Fruit fly (Drosophila melanogaster) whole organism, pupa: Measurements from ENCODE around the gene eIF4E5.

Experiments
- CG10348 ChIP-seq: fragments of 200-800 bp; sonication (Bioruptor generic); IDR thresholded peaks from 2 replicates; pipeline ENCODE4 v1.3.6; 2022; ENCODE audit warnings: missing biosample characterization, missing genetic modification characterization
- CG12605 ChIP-seq: fragments of 200-800 bp; sonication (Bioruptor generic); IDR thresholded peaks from 2 replicates; pipeline ENCODE4 v1.3.6; 2022; ENCODE audit warnings: missing biosample characterization, missing genetic modification characterization
- CG13204 ChIP-seq: fragments of 200-800 bp; sonication (Bioruptor generic); optimal IDR thresholded peaks from 2 replicates; lab custom pipeline; 2018; ENCODE audit warnings: missing biosample characterization, mild to moderate bottlenecking, missing genetic modification characterization, moderate library complexity
- CG14655 ChIP-seq: fragments of 200-800 bp; sonication (Bioruptor generic); optimal IDR thresholded peaks from 3 replicates; lab custom pipeline; 2017; ENCODE audit warnings: mild to moderate bottlenecking, missing biosample characterization, missing genetic modification reagents, missing genetic modification characterization
- CG15710 ChIP-seq: fragments of 200-800 bp; sonication (Bioruptor generic); optimal IDR thresholded peaks from 2 replicates; lab custom pipeline; 2018; ENCODE audit warnings: missing biosample characterization, mild to moderate bottlenecking, missing genetic modification characterization, moderate library complexity
- CG17806 ChIP-seq: fragments of 200-800 bp; sonication (Bioruptor generic); optimal IDR thresholded peaks from 2 replicates; lab custom pipeline; 2018; ENCODE audit warnings: missing biosample characterization, mild to moderate bottlenecking, missing genetic modification characterization, moderate library complexity
- CG32121 ChIP-seq: fragments of 200-800 bp; sonication (Bioruptor generic); IDR thresholded peaks from 2 replicates; pipeline ENCODE4 v1.3.6; 2022; ENCODE audit warnings: missing biosample characterization, missing genetic modification characterization
- CG34367 ChIP-seq: fragments of 200-800 bp; sonication (Bioruptor generic); optimal IDR thresholded peaks from 2 replicates; lab custom pipeline; 2018; ENCODE audit warnings: missing biosample characterization, mild to moderate bottlenecking, missing genetic modification characterization
- CG4496 ChIP-seq: fragments of 200-800 bp; sonication (Bioruptor generic); IDR thresholded peaks from 3 replicates; pipeline ENCODE4 v1.3.6; 2022; ENCODE audit warnings: missing biosample characterization, missing genetic modification characterization
- CG8159 ChIP-seq: fragments of 200-800 bp; sonication (Bioruptor generic); optimal IDR thresholded peaks from 3 replicates; lab custom pipeline; 2018; ENCODE audit warnings: missing biosample characterization, mild to moderate bottlenecking, missing genetic modification characterization, moderate library complexity
- CG8301 ChIP-seq: fragments of 200-800 bp; sonication (Bioruptor generic); optimal IDR thresholded peaks from 2 replicates; lab custom pipeline; 2018; ENCODE audit warnings: missing biosample characterization, mild to moderate bottlenecking, missing genetic modification characterization
- CG9948 ChIP-seq: fragments of 200-800 bp; sonication (Bioruptor generic); optimal IDR thresholded peaks from 2 replicates; lab custom pipeline; 2018; ENCODE audit warnings: missing biosample characterization, mild to moderate bottlenecking, missing genetic modification characterization, moderate library complexity
- D1 ChIP-seq: fragments of 200-800 bp; sonication (Bioruptor generic); optimal IDR thresholded peaks from 2 replicates; lab custom pipeline; 2018; ENCODE audit warnings: missing biosample characterization, mild to moderate bottlenecking, missing genetic modification characterization, moderate library complexity
- EcR ChIP-seq: fragments of 200-800 bp; sonication (Bioruptor generic); optimal IDR thresholded peaks from 3 replicates; lab custom pipeline; 2019; ENCODE audit warnings: missing biosample characterization, missing genetic modification characterization, mild to moderate bottlenecking, moderate library complexity, missing genetic modification reagents
- Ets98B ChIP-seq: fragments of 200-800 bp; sonication (Bioruptor generic); IDR thresholded peaks from 2 replicates; pipeline ENCODE4 v1.3.6; 2022; ENCODE audit warnings: missing biosample characterization, missing genetic modification characterization
- Pif1A ChIP-seq: fragments of 200-800 bp; sonication (Bioruptor generic); optimal IDR thresholded peaks from 3 replicates; lab custom pipeline; 2016; ENCODE audit warnings: missing biosample characterization, missing genetic modification characterization
- Pif1B ChIP-seq: fragments of 200-800 bp; sonication (Bioruptor generic); optimal IDR thresholded peaks from 3 replicates; lab custom pipeline; 2016; ENCODE audit warnings: missing biosample characterization, missing genetic modification characterization
- Snoo ChIP-seq: fragments of 200-800 bp; sonication (Bioruptor generic); optimal IDR thresholded peaks from 3 replicates; lab custom pipeline; 2017; ENCODE audit warnings: missing biosample characterization, mild to moderate bottlenecking, missing genetic modification characterization, inconsistent platforms
- fd96Ca ChIP-seq: fragments of 200-800 bp; sonication (Bioruptor generic); IDR thresholded peaks from 3 replicates; pipeline ENCODE4 v1.3.6; 2022; ENCODE audit warnings: missing biosample characterization, missing genetic modification characterization
- gl ChIP-seq: fragments of 200-800 bp; sonication (Bioruptor generic); optimal IDR thresholded peaks from 2 replicates; lab custom pipeline; 2018; ENCODE audit warnings: missing biosample characterization, mild to moderate bottlenecking, missing genetic modification characterization
- rn ChIP-seq: fragments of 200-800 bp; sonication (Bioruptor generic); IDR thresholded peaks from 2 replicates; pipeline ENCODE4 v1.3.6; 2022; ENCODE audit warnings: missing biosample characterization, missing genetic modification characterization

The eIF4E5 gene

DNA sequence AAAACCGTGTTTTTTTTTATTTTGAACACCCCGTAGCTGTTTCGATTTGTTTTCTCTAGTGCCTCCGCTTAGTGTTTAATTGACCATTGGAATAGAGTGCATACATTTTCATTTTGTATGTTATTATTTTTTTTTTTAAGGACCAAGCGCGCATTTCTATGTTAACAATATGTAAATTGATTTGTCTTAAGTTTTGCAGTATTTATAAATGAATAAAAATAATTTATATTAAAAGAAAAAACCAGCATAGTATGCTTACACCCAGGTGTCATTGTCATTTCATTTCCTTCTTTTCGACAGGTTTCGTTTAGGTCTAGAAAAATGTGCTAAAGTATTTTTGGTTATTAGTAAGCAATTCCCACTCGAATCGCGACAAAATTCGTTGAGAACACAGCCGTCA, at the start of gene eIF4E5:
TSS of gene eIF4E5 (plus strand) at position 301 of the 400 bp plus-strand sequence.
- TF ChIP-seq CG17806 (tag; lab: Kevin White, UChicago) (no peak), Snoo (tag; lab: Kevin White, UChicago) (no peak), CG15710 (tag; lab: Kevin White, UChicago) (no peak), Ets98B (no peak), fd96Ca (GFP tag; lab: Robert Waterston, UW) (no peak)
- TF ChIP-seq, all 21 proteins: peak for 0

DNA sequence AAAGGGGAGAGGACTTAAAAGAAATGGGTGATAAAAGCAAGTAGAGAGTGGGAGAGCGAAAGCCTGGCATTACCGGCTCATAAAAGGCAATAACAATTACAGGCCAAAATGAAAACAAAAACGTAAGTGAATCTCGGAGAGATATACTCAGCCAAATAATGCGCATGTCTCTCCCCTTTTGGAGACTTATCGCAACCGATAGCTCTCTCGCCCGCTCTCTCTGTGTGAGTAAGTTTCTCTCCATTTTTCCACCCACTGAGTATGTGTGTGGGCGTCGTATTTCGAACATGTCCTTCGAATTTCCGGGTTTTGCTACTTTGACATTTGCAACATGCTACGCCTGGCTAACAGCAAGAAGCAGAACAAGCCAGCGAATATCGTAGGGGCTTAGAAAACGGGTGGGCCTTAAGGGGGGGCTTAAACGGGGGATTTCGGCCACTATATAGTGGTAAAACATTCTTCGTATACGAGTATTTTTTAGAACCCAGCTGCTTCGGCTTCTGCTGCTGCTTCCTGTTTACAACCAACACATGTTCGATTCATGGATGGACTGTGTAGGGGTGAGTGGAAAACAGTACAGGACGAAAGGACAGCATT, 46.9 kb upstream of the eIF4E5 start:
- TF ChIP-seq Pif1A (GFP tag; lab: Kevin White, UChicago) (no peak), CG13204 (GFP tag; lab: Kevin White, UChicago) (no peak), Ets98B (no peak), CG17806 (tag; lab: Kevin White, UChicago) (no peak), CG14655 (GFP tag; lab: Kevin White, UChicago) (no peak), CG12605 (GFP tag; lab: Robert Waterston, UW) (0 out of 2 replicates have a peak, but pooled peaks have one; percentile 12), CG9948 (no peak)

DNA sequence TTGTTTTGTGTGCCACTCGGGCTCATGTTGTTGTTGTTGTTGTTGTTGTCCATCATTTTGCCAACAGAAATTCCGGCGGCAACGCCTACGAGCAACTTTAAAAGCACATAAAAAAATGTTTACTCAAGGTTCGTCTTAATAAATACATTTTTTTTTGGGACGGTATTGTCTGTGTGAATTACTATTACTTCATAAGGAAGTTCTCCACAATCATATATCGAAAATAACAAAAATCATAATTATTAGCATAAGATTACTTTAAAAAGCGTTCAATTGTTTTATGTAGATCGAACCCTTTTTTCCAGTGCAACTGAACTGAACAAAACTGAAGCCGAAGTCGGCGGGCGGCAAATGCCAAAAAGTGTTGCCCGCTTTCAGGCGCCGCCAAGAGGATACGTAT, 46.1 kb upstream of the eIF4E5 start:
- TF ChIP-seq CG32121 (GFP tag; lab: Robert Waterston, UW) (no peak), fd96Ca (GFP tag; lab: Robert Waterston, UW) (no peak), Pif1B (GFP tag; lab: Kevin White, UChicago) (no peak), CG13204 (GFP tag; lab: Kevin White, UChicago) (no peak), rn (GFP tag; lab: Robert Waterston, UW) (no peak), CG8301 (tag; lab: Kevin White, UChicago) (no peak), D1 (tag; lab: Kevin White, UChicago) (no peak), CG12605 (GFP tag; lab: Robert Waterston, UW) (no peak), Snoo (tag; lab: Kevin White, UChicago) (no peak)

DNA sequence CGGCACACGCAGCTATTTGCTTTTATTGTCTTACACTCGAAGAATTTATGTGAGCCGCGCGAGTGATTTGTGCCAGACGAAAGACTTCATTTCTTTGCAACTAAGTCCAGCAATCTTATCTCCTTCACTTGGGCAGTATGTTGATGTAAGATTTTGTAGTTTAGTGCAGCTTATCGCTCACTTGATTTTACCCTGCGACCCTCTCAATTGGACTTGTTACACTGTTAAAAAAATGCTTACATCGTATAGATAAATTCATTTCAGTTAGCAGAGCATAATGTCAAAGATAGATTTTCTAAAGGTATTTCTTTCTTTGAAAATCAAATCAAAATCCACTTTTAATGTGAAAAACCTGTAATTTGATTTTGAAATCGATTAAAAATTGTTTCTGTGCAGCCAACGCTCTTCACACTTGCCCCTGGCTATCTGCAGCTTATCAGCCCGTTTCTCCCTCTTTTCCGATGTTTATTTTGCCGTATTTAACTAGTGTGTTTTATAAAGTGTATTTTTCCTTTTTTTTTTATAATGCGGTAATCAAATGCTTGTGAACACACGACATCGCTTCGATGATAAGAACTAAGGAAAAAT, 43.8 kb upstream of the eIF4E5 start:
- TF ChIP-seq Pif1A (GFP tag; lab: Kevin White, UChicago) (peak; percentile 67), Pif1B (GFP tag; lab: Kevin White, UChicago) (peak; percentile 34), CG17806 (tag; lab: Kevin White, UChicago) (peak; percentile 66), D1 (tag; lab: Kevin White, UChicago) (no peak), fd96Ca (GFP tag; lab: Robert Waterston, UW) (peak; percentile 78), CG10348 (GFP tag; lab: Robert Waterston, UW) (peak; percentile 50; the same call in 1 of the 2 replicates), rn (GFP tag; lab: Robert Waterston, UW) (peak; percentile 54), CG12605 (GFP tag; lab: Robert Waterston, UW) (peak; percentile 69; the same call in 1 of the 2 replicates), CG15710 (tag; lab: Kevin White, UChicago) (peak; percentile 55), CG32121 (GFP tag; lab: Robert Waterston, UW) (peak; percentile 86), gl (tag; lab: Kevin White, UChicago) (no peak), CG14655 (GFP tag; lab: Kevin White, UChicago) (peak; percentile 88), CG9948 (peak; percentile 69), CG13204 (GFP tag; lab: Kevin White, UChicago) (no peak), EcR (GFP tag; lab: Kevin White, UChicago) (no peak), Snoo (tag; lab: Kevin White, UChicago) (no peak), CG8159 (tag; lab: Kevin White, UChicago) (peak; percentile 73), CG4496 (peak; percentile 85), CG8301 (tag; lab: Kevin White, UChicago) (peak; percentile 87), CG34367 (tag; lab: Kevin White, UChicago) (peak; percentile 27), Ets98B (peak; percentile 80)
- TF ChIP-seq, all 21 proteins: peak for 16

DNA sequence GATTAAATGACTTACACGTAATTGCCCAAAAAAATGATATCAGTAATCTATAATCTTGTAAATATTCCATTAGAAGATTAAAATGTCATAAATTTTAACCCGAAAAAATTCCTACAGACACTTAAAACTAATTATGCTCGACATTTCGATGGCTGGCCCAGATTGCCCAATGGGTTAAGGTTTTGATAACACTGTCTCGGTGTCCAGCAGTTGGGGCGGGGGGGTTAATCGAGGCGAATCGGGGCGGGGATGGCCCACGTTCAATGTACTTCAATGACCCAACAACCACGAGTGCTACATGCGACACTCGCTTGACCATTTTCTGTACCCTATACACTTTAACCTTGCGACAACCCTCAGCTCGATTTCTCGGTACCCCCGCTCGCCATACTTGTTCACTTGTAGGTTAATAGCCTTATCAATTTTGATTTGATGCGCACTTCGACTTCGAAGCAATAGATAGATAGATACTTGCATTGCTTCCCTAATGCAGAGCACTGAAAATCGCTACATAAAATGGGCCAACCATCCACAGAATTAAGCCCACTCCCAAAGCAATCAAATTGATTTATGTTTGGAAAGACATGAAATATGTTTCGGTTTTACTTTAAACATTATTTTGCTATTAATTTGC, 42.3 kb upstream of the eIF4E5 start:
- no peak for TF ChIP-seq CG17806 (tag; lab: Kevin White, UChicago)

DNA sequence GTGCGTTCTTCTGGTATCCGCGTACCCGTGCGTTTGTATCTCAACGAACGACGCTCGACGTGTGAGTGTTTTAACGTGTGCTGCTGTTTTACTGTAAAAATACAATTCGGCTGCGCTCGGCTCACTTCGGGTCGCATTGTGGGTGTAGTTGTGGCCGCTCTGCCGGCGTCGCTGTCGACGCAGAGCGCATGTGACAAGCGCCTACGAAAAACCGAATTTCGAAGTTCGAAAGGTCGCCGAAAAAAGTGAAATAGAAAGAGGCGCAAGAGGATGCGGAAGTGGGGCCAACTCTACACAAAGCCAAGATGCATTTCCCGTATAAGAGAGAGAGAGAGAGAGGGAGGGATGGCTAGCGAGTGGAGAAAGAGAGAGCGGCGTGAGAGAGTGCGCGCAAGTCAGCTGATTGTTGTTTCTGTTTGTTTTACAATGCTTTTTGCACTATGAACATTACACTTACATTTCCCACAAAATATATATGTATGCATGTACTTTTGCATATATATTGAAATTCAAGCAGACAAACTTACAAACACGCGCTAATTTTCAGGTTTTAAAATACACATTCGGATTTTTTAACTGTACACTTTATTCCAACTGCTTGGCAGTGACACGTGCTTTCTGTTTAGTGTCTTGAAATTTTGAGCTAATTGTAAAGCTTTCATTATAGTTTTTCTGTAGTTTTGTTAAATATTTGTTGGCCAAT, 39.8 kb upstream of the eIF4E5 start:
- peak; percentile 57 for TF ChIP-seq D1 (tag; lab: Kevin White, UChicago)
- TF ChIP-seq fd96Ca (GFP tag; lab: Robert Waterston, UW) = no peak
- no peak for TF ChIP-seq rn (GFP tag; lab: Robert Waterston, UW)
- TF ChIP-seq CG13204 (GFP tag; lab: Kevin White, UChicago) = peak; percentile 15
- TF ChIP-seq CG10348 (GFP tag; lab: Robert Waterston, UW) = no peak
- TF ChIP-seq Ets98B = peak; percentile 17; the same call in 1 of the 2 replicates
- TF ChIP-seq CG32121 (GFP tag; lab: Robert Waterston, UW) = peak; percentile 32; the same call in 1 of the 2 replicates
- peak; percentile 6 for TF ChIP-seq Pif1A (GFP tag; lab: Kevin White, UChicago)
- TF ChIP-seq CG9948 = peak; percentile 4
- peak; percentile 23 for TF ChIP-seq Pif1B (GFP tag; lab: Kevin White, UChicago)
- TF ChIP-seq EcR (GFP tag; lab: Kevin White, UChicago) = peak; percentile 12
- no peak for TF ChIP-seq CG17806 (tag; lab: Kevin White, UChicago)
- peak; percentile 49; the same call in 1 of the 3 replicates for TF ChIP-seq CG4496
- peak; percentile 11 for TF ChIP-seq CG8159 (tag; lab: Kevin White, UChicago)
- TF ChIP-seq CG14655 (GFP tag; lab: Kevin White, UChicago) = peak; percentile 45
- TF ChIP-seq gl (tag; lab: Kevin White, UChicago) = peak; percentile 51
- TF ChIP-seq CG34367 (tag; lab: Kevin White, UChicago) = no peak
- TF ChIP-seq CG15710 (tag; lab: Kevin White, UChicago) = no peak
- peak; percentile 47 for TF ChIP-seq CG8301 (tag; lab: Kevin White, UChicago)
- peak; percentile 57 for TF ChIP-seq CG12605 (GFP tag; lab: Robert Waterston, UW)
- peak; percentile 33 for TF ChIP-seq Snoo (tag; lab: Kevin White, UChicago)
- TF ChIP-seq, all 21 proteins: peak for 15
